Worm (Caenorhabditis elegans): ENCODE results near the gene F36D3.4.

The F36D3.4 gene

ce11 chrV:16483044-16483443, 34.5 kb downstream of the F36D3.4 start, which contains the start of gene F57E7.2:
Gene F57E7.2, minus strand, starts transcription at chrV:16483144.
- TF ChIP-seq tbx-11 (GFP tag; IDR thresholded peaks at IDR 0.05): no peak
- no peak for TF ChIP-seq B0310.2 (tag; optimal IDR thresholded peaks at IDR 0.05)
- TF ChIP-seq hnd-1 (tag; optimal IDR thresholded peaks at IDR 0.05): no peak
- no peak for TF ChIP-seq sea-1 (GFP tag; conservative IDR thresholded peaks at IDR 0.05)
- TF ChIP-seq hmg-4 (GFP tag; optimal IDR thresholded peaks at IDR 0.05): no peak

DNA sequence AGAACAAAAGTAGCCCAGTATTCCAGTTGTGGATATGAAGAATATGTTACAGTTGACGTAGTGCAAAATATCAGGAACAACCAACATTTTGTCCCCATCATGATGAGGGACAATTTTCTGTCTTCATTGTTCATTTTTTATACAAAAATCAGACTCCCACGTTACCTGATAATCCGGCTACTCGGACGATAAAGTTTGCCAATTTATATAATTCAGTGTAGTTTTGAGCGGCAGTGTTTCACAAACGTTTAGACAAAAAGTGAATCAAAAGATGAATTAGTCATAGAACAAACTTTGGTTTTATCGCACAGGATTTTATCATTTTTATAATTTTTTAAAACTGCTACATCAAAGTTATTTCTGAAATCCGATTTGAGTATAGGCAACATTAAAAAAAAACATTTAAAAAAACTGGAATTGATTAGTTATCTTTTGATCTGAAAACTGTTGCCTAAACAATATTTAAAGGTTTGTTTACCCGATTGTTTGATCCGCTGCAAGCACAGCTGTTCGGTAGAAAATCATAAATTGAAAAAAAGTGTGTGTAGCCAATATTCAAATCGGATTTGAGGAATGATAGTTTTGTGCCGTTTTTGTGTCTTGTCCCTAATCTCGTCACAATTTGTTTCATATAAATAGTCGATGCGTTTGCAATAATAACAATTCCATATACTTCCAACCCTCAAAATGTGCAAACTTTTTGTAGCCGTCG, 36.4 kb downstream of the F36D3.4 start, which contains the start of the genes F57E7.4 and spig-6:
Gene F57E7.4 (minus strand): TSS at position 101 of the 712 bp plus-strand sequence.
Gene spig-6 (plus strand): TSS at position 662 of the 712 bp plus-strand sequence.
- TF ChIP-seq hmg-4 (GFP tag; optimal IDR thresholded peaks at IDR 0.05): no peak
- no peak for TF ChIP-seq ama-1 (optimal IDR thresholded peaks at IDR 0.05)
- no peak for TF ChIP-seq ets-7 (tag; optimal IDR thresholded peaks at IDR 0.05)
- no peak for TF ChIP-seq ceh-13 (GFP tag; optimal IDR thresholded peaks at IDR 0.05)
- no peak for TF ChIP-seq hmbx-1 (tag; optimal IDR thresholded peaks at IDR 0.05)
- TF ChIP-seq tbx-11 (GFP tag; IDR thresholded peaks at IDR 0.05): no peak
- no peak for TF ChIP-seq aly-1 (tag; optimal IDR thresholded peaks at IDR 0.05)
- no peak for TF ChIP-seq ceh-36 (tag; optimal IDR thresholded peaks at IDR 0.05)
- no peak for TF ChIP-seq sea-1 (GFP tag; conservative IDR thresholded peaks at IDR 0.05)
- no peak for TF ChIP-seq tra-4 (tag; optimal IDR thresholded peaks at IDR 0.05)
- no peak for TF ChIP-seq F13C5.2 (tag; optimal IDR thresholded peaks at IDR 0.05)
- TF ChIP-seq pes-1 (GFP tag; IDR thresholded peaks at IDR 0.05): no peak
- no peak for TF ChIP-seq scrt-1 (GFP tag; IDR thresholded peaks at IDR 0.05)
- no peak for TF ChIP-seq hnd-1 (tag; optimal IDR thresholded peaks at IDR 0.05)
- TF ChIP-seq flt-1 (GFP tag; IDR thresholded peaks at IDR 0.05): no peak
- TF ChIP-seq tbx-37 (GFP tag; conservative IDR thresholded peaks at IDR 0.05): no peak
- TF ChIP-seq B0310.2 (tag; optimal IDR thresholded peaks at IDR 0.05): no peak

ce11 chrV:16479275-16479674, 38.2 kb downstream of the F36D3.4 start, which contains the start of gene T08G3.11:
Gene T08G3.11, minus strand, starts transcription at chrV:16479375.
- TF ChIP-seq hnd-1 (tag; optimal IDR thresholded peaks at IDR 0.05) (no peak), scrt-1 (GFP tag; IDR thresholded peaks at IDR 0.05) (no peak), ama-1 (optimal IDR thresholded peaks at IDR 0.05) (no peak), B0310.2 (tag; optimal IDR thresholded peaks at IDR 0.05) (no peak), pes-1 (GFP tag; IDR thresholded peaks at IDR 0.05) (no peak), ceh-36 (tag; optimal IDR thresholded peaks at IDR 0.05) (no peak), F13C5.2 (tag; optimal IDR thresholded peaks at IDR 0.05) (no peak), ets-7 (tag; optimal IDR thresholded peaks at IDR 0.05) (no peak), hmbx-1 (tag; optimal IDR thresholded peaks at IDR 0.05) (no peak), ceh-13 (GFP tag; optimal IDR thresholded peaks at IDR 0.05) (no peak), tra-4 (tag; optimal IDR thresholded peaks at IDR 0.05) (no peak), flt-1 (GFP tag; IDR thresholded peaks at IDR 0.05) (no peak), aly-1 (tag; optimal IDR thresholded peaks at IDR 0.05) (no peak), tbx-11 (GFP tag; IDR thresholded peaks at IDR 0.05) (no peak), tbx-37 (GFP tag; conservative IDR thresholded peaks at IDR 0.05) (no peak)

- no peak for TF ChIP-seq hmg-4 (GFP tag; optimal IDR thresholded peaks at IDR 0.05)
- no peak for TF ChIP-seq tbx-11 (GFP tag; IDR thresholded peaks at IDR 0.05)
- no peak for TF ChIP-seq pes-1 (GFP tag; IDR thresholded peaks at IDR 0.05)
- TF ChIP-seq tbx-37 (GFP tag; conservative IDR thresholded peaks at IDR 0.05): no peak
- no peak for TF ChIP-seq F13C5.2 (tag; optimal IDR thresholded peaks at IDR 0.05)
- TF ChIP-seq hnd-1 (tag; optimal IDR thresholded peaks at IDR 0.05): no peak
- TF ChIP-seq sea-1 (GFP tag; conservative IDR thresholded peaks at IDR 0.05): no peak
- TF ChIP-seq tra-4 (tag; optimal IDR thresholded peaks at IDR 0.05): no peak
- TF ChIP-seq aly-1 (tag; optimal IDR thresholded peaks at IDR 0.05): no peak
- no peak for TF ChIP-seq hmbx-1 (tag; optimal IDR thresholded peaks at IDR 0.05)
- no peak for TF ChIP-seq flt-1 (GFP tag; IDR thresholded peaks at IDR 0.05)
- no peak for TF ChIP-seq B0310.2 (tag; optimal IDR thresholded peaks at IDR 0.05)
- no peak for TF ChIP-seq ceh-13 (GFP tag; optimal IDR thresholded peaks at IDR 0.05)
- no peak for TF ChIP-seq ama-1 (optimal IDR thresholded peaks at IDR 0.05)
These were observed 45.4 kb downstream of the F36D3.4 start, which contains the start of gene srw-35 for ce11 chrV:16471995-16472563. Gene srw-35, plus strand, starts transcription at chrV:16472513.

DNA sequence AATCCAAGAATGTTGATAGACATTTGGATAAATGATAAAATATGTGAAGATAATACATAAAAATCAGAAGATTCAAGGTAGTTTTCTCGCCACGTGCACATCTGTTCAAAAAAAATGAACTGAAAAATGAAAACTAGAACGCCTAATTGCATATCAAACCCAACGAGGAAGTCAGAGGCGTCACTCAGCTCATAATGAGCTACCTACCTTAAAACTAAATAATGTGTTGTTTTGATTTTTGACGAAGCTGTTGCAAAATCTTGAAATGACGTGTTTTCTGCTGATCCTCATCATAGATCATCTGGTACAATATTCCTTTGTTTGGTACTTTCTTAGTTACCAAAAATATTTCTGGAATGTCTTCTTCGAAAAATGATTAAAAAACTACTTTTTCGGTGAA, 46.6 kb downstream of the F36D3.4 start, which contains the start of gene srh-138:
Gene srh-138 (minus strand): TSS at position 101 of the 400 bp plus-strand sequence.
- TF ChIP-seq tbx-11 (GFP tag; IDR thresholded peaks at IDR 0.05) (no peak), ceh-36 (tag; optimal IDR thresholded peaks at IDR 0.05) (no peak), hmbx-1 (tag; optimal IDR thresholded peaks at IDR 0.05) (no peak), tra-4 (tag; optimal IDR thresholded peaks at IDR 0.05) (no peak), B0310.2 (tag; optimal IDR thresholded peaks at IDR 0.05) (no peak), hnd-1 (tag; optimal IDR thresholded peaks at IDR 0.05) (no peak), ets-7 (tag; optimal IDR thresholded peaks at IDR 0.05) (no peak), tbx-37 (GFP tag; conservative IDR thresholded peaks at IDR 0.05) (no peak), flt-1 (GFP tag; IDR thresholded peaks at IDR 0.05) (no peak), aly-1 (tag; optimal IDR thresholded peaks at IDR 0.05) (no peak), scrt-1 (GFP tag; IDR thresholded peaks at IDR 0.05) (no peak), pes-1 (GFP tag; IDR thresholded peaks at IDR 0.05) (no peak), hmg-4 (GFP tag; optimal IDR thresholded peaks at IDR 0.05) (no peak), F13C5.2 (tag; optimal IDR thresholded peaks at IDR 0.05) (no peak), ceh-13 (GFP tag; optimal IDR thresholded peaks at IDR 0.05) (no peak), sea-1 (GFP tag; conservative IDR thresholded peaks at IDR 0.05) (no peak)

ce11 chrV:16467840-16468239, 49.7 kb downstream of the F36D3.4 start, which contains the start of gene sru-44:
Gene sru-44, minus strand, starts transcription at chrV:16467940.
- TF ChIP-seq hnd-1 (tag; optimal IDR thresholded peaks at IDR 0.05) (no peak), tra-4 (tag; optimal IDR thresholded peaks at IDR 0.05) (no peak), B0310.2 (tag; optimal IDR thresholded peaks at IDR 0.05) (no peak), hmg-4 (GFP tag; optimal IDR thresholded peaks at IDR 0.05) (no peak)

Measured in whole organism, early embryonic.